Fruit fly (Drosophila melanogaster): ENCODE results near the gene SmB.

SmB gene

dm6 chr2L:10474268-10474678 lies 47.8 kb upstream of the SmB start, which contains the start of gene RluA-1 (continued):
- peak; percentile 99 for TF ChIP-seq org-1 (GFP tag; optimal IDR thresholded peaks at IDR 0.05)
- TF ChIP-seq CG7556 (GFP tag; optimal IDR thresholded peaks at IDR 0.05) = peak; percentile 99
- TF ChIP-seq sisA (GFP tag; IDR thresholded peaks at IDR 0.05) = peak; percentile 90; the same call in 1 of the 2 replicates
- peak; percentile 85 for TF ChIP-seq zfh2 (GFP tag; optimal IDR thresholded peaks at IDR 0.05)
- TF ChIP-seq Abd-B (GFP tag; optimal IDR thresholded peaks at IDR 0.05) = peak; percentile 97
- peak; percentile 55 for TF ChIP-seq Sry-δ (GFP tag; optimal IDR thresholded peaks at IDR 0.05)
- TF ChIP-seq Atf6 (GFP tag; IDR thresholded peaks at IDR 0.05) = peak; percentile 97
- TF ChIP-seq br (optimal IDR thresholded peaks at IDR 0.05) = no peak
- TF ChIP-seq CG12391 (tag; optimal IDR thresholded peaks at IDR 0.05) = peak; percentile 100
- TF ChIP-seq CG11504 (tag; optimal IDR thresholded peaks at IDR 0.05) = peak; percentile 96
- peak; percentile 96 for TF ChIP-seq sug (tag; optimal IDR thresholded peaks at IDR 0.05)
- peak; percentile 98 for TF ChIP-seq CG16779 (GFP tag; IDR thresholded peaks at IDR 0.05)
- peak; percentile 99 for TF ChIP-seq Blimp-1 (GFP tag; optimal IDR thresholded peaks at IDR 0.05)
- peak; percentile 95 for TF ChIP-seq ssp (GFP tag; IDR thresholded peaks at IDR 0.05)
- TF ChIP-seq MESR4 (GFP tag; optimal IDR thresholded peaks at IDR 0.05) = peak; percentile 88
- TF ChIP-seq CG10321 (GFP tag; IDR thresholded peaks at IDR 0.05) = peak; percentile 91
- TF ChIP-seq CG14710 (tag; optimal IDR thresholded peaks at IDR 0.05) = peak; percentile 99
- peak; percentile 98 for TF ChIP-seq Six4 (GFP tag; optimal IDR thresholded peaks at IDR 0.05)
- TF ChIP-seq CG3065 (GFP tag; optimal IDR thresholded peaks at IDR 0.05) = peak; percentile 99
- peak; percentile 99 for TF ChIP-seq CG12104 (GFP tag; optimal IDR thresholded peaks at IDR 0.05)
- no peak for TF ChIP-seq sc (optimal IDR thresholded peaks at IDR 0.05)
- peak; percentile 99 for TF ChIP-seq sc (GFP tag; optimal IDR thresholded peaks at IDR 0.05)
- TF ChIP-seq CG12942 (GFP tag; optimal IDR thresholded peaks at IDR 0.05) = peak; percentile 99
- TF ChIP-seq dpn (GFP tag; optimal IDR thresholded peaks at IDR 0.05) = peak; percentile 92 to 99
- TF ChIP-seq luna (GFP tag; optimal IDR thresholded peaks at IDR 0.05) = no peak
- TF ChIP-seq CG17359 (tag; optimal IDR thresholded peaks at IDR 0.05) = peak; percentile 100
- TF ChIP-seq CG13123 (GFP tag; optimal IDR thresholded peaks at IDR 0.05) = peak; percentile 98
- TF ChIP-seq wor (GFP tag; IDR thresholded peaks at IDR 0.05) = peak; percentile 99
- TF ChIP-seq CoRest (tag; optimal IDR thresholded peaks at IDR 0.05) = peak; percentile 100
- no peak for TF ChIP-seq cg (GFP tag; optimal IDR thresholded peaks at IDR 0.05)
- TF ChIP-seq cad (GFP tag; optimal IDR thresholded peaks at IDR 0.05) = no peak
- TF ChIP-seq CG14667 (GFP tag; IDR thresholded peaks at IDR 0.05) = peak; percentile 99
- TF ChIP-seq CG32767 (GFP tag; IDR thresholded peaks at IDR 0.05) = peak; percentile 99
- TF ChIP-seq CG17186 (GFP tag; optimal IDR thresholded peaks at IDR 0.05) = peak; percentile 94
- peak; percentile 100 for TF ChIP-seq CG12659 (GFP tag; optimal IDR thresholded peaks at IDR 0.05)
- TF ChIP-seq CG6689 (GFP tag; IDR thresholded peaks at IDR 0.05) = peak; percentile 99
- peak; percentile 98 for TF ChIP-seq CG4404 (GFP tag; IDR thresholded peaks at IDR 0.05)
- peak; percentile 98 for TF ChIP-seq klu (GFP tag; IDR thresholded peaks at IDR 0.05)
- peak; percentile 98 for TF ChIP-seq CG10543 (GFP tag; optimal IDR thresholded peaks at IDR 0.05)
- TF ChIP-seq CG10959 (GFP tag; IDR thresholded peaks at IDR 0.05) = peak; percentile 91
- TF ChIP-seq hth (optimal IDR thresholded peaks at IDR 0.05) = no peak
- peak; percentile 100 for TF ChIP-seq gem (tag; optimal IDR thresholded peaks at IDR 0.05)
- peak; percentile 100 for TF ChIP-seq gsb-n (tag; optimal IDR thresholded peaks at IDR 0.05)
- TF ChIP-seq Hand (GFP tag; optimal IDR thresholded peaks at IDR 0.05) = peak; percentile 96
- peak; percentile 96 for TF ChIP-seq CG3838 (GFP tag; optimal IDR thresholded peaks at IDR 0.05)
- peak; percentile 95 for TF ChIP-seq TFAM (GFP tag; optimal IDR thresholded peaks at IDR 0.05)
- TF ChIP-seq CG42726 (GFP tag; IDR thresholded peaks at IDR 0.05; ENCODE audit: partially characterized antibody) = no peak
- peak; percentile 90 for TF ChIP-seq CG1792 (GFP tag; optimal IDR thresholded peaks at IDR 0.05)
- peak; percentile 99 for TF ChIP-seq Hr3 (GFP tag; optimal IDR thresholded peaks at IDR 0.05)
- peak; percentile 99 for TF ChIP-seq CG6813 (GFP tag; optimal IDR thresholded peaks at IDR 0.05)
- peak; percentile 92 for TF ChIP-seq CG18011 (GFP tag; optimal IDR thresholded peaks at IDR 0.05)
- TF ChIP-seq CG3995 (GFP tag; optimal IDR thresholded peaks at IDR 0.05) = peak; percentile 66
